Worm (Caenorhabditis elegans): ENCODE data around the gene kap-1.

kap-1 gene

ce11 chrIII:7335220-7335619 is 3.4 kb upstream of the kap-1 start, which contains the start of gene F56C9.10:
TSS of gene F56C9.10 (minus strand) at chrIII:7335316.
- TF ChIP-seq nhr-47 (tag; optimal IDR thresholded peaks at IDR 0.05) = peak; percentile 86
- TF ChIP-seq mef-2 (tag; optimal IDR thresholded peaks at IDR 0.05) = peak; percentile 74
- TF ChIP-seq unc-86 (tag; optimal IDR thresholded peaks at IDR 0.05) = peak; percentile 65
- TF ChIP-seq ets-5 (GFP tag; IDR thresholded peaks at IDR 0.05) = no peak
- no peak for TF ChIP-seq pqm-1 (tag; optimal IDR thresholded peaks at IDR 0.05)
- TF ChIP-seq grh-1 (GFP tag; IDR thresholded peaks at IDR 0.05) = no peak
- TF ChIP-seq mdl-1 (tag; optimal IDR thresholded peaks at IDR 0.05) = peak; percentile 56 to 99
- peak; percentile 32 to 79 for TF ChIP-seq egl-27 (tag; optimal IDR thresholded peaks at IDR 0.05)
- peak; percentile 51 for TF ChIP-seq egl-13 (tag; optimal IDR thresholded peaks at IDR 0.05)
- TF ChIP-seq hpl-2 (GFP tag; optimal IDR thresholded peaks at IDR 0.05) = no peak
- TF ChIP-seq pax-3 (tag; optimal IDR thresholded peaks at IDR 0.05) = no peak
- no peak for TF ChIP-seq sptf-1 (tag; optimal IDR thresholded peaks at IDR 0.05)
- no peak for TF ChIP-seq unc-30 (tag; optimal IDR thresholded peaks at IDR 0.05)
- no peak for TF ChIP-seq elt-2 (tag; optimal IDR thresholded peaks at IDR 0.05)
- TF ChIP-seq C04F5.9 (tag; optimal IDR thresholded peaks at IDR 0.05) = peak; percentile 42
- peak; percentile 91 for TF ChIP-seq C16A3.4 (tag; optimal IDR thresholded peaks at IDR 0.05)
- TF ChIP-seq skn-1 (tag; optimal IDR thresholded peaks at IDR 0.05) = peak; percentile 86
- TF ChIP-seq nhr-12 (tag; optimal IDR thresholded peaks at IDR 0.05) = no peak
- TF ChIP-seq lin-14 (GFP tag; optimal IDR thresholded peaks at IDR 0.05) = peak; percentile 97
- peak; percentile 86 for TF ChIP-seq nhr-19 (GFP tag; conservative IDR thresholded peaks at IDR 0.05)
- peak; percentile 85 for TF ChIP-seq swsn-7 (tag; optimal IDR thresholded peaks at IDR 0.05)
- TF ChIP-seq zag-1 (tag; optimal IDR thresholded peaks at IDR 0.05) = no peak
- TF ChIP-seq efl-1 (optimal IDR thresholded peaks at IDR 0.05) = peak; percentile 81 to 82
- TF ChIP-seq efl-1 (GFP tag; optimal IDR thresholded peaks at IDR 0.05 in 1 of 2) = peak; percentile 67 to 95
- peak; percentile 38 for TF ChIP-seq ama-1 (optimal IDR thresholded peaks at IDR 0.05)
- TF ChIP-seq aha-1 (tag; optimal IDR thresholded peaks at IDR 0.05) = no peak
- TF ChIP-seq nhr-28 (tag; optimal IDR thresholded peaks at IDR 0.05) = no peak
- no peak for TF ChIP-seq mab-9 (GFP tag; IDR thresholded peaks at IDR 0.05)
- no peak for TF ChIP-seq nhr-84 (tag; optimal IDR thresholded peaks at IDR 0.05)
- peak; percentile 78 for TF ChIP-seq lin-39 (tag; optimal IDR thresholded peaks at IDR 0.05)
- no peak for TF ChIP-seq ces-1 (GFP tag; optimal IDR thresholded peaks at IDR 0.05)
- peak; percentile 59 for TF ChIP-seq lir-3 (tag; optimal IDR thresholded peaks at IDR 0.05; ENCODE audit: poor library complexity)
- peak; percentile 92 for TF ChIP-seq nhr-85 (tag)
- TF ChIP-seq lin-13 (GFP tag; optimal IDR thresholded peaks at IDR 0.05) = peak; percentile 93
- TF ChIP-seq sup-37 (GFP tag; optimal IDR thresholded peaks at IDR 0.05) = peak; percentile 38
- no peak for TF ChIP-seq ceh-8 (GFP tag; optimal IDR thresholded peaks at IDR 0.05)
- peak; percentile 40 for TF ChIP-seq nhr-77 (tag; optimal IDR thresholded peaks at IDR 0.05)
- peak; percentile 97 for TF ChIP-seq nhr-71 (tag; optimal IDR thresholded peaks at IDR 0.05)
- TF ChIP-seq vab-15 (tag; optimal IDR thresholded peaks at IDR 0.05) = no peak
- TF ChIP-seq rnt-1 (tag; optimal IDR thresholded peaks at IDR 0.05) = peak; percentile 93
- TF ChIP-seq blmp-1 (tag; optimal IDR thresholded peaks at IDR 0.05) = peak; percentile 100
- TF ChIP-seq ceh-88 (GFP tag; IDR thresholded peaks at IDR 0.05) = 0 out of 2 replicates have a peak, but pooled peaks have one; percentile 42
- TF ChIP-seq elt-3 (tag; optimal IDR thresholded peaks at IDR 0.05) = peak in 3 of 6 experiments; percentile 58 to 86 (median 80)
- TF ChIP-seq xbp-1 (tag; optimal IDR thresholded peaks at IDR 0.05) = peak; percentile 75
- TF ChIP-seq Y116A8C.19 (tag; optimal IDR thresholded peaks at IDR 0.05; ENCODE audit: borderline replicate concordance) = no peak
- no peak for TF ChIP-seq tlp-1 (tag; optimal IDR thresholded peaks at IDR 0.05)
- TF ChIP-seq nhr-90 (tag; optimal IDR thresholded peaks at IDR 0.05; ENCODE audit: poor library complexity) = peak; percentile 81
- peak; percentile 43 for TF ChIP-seq sox-4 (tag; optimal IDR thresholded peaks at IDR 0.05)
- TF ChIP-seq fos-1 (tag; optimal IDR thresholded peaks at IDR 0.05) = peak; percentile 80
- TF ChIP-seq ztf-4 (tag; optimal IDR thresholded peaks at IDR 0.05) = peak; percentile 87
- peak; percentile 65 to 72 (median 69) for TF ChIP-seq dpl-1 (GFP tag; optimal IDR thresholded peaks at IDR 0.05)
- no peak for TF ChIP-seq unc-62 (GFP tag; optimal IDR thresholded peaks at IDR 0.05)
- TF ChIP-seq hlh-4 (tag; optimal IDR thresholded peaks at IDR 0.05) = no peak
- TF ChIP-seq alr-1 (tag; optimal IDR thresholded peaks at IDR 0.05; ENCODE audit: borderline replicate concordance) = no peak
